Worm (Caenorhabditis elegans): ENCODE data around the gene pitr-6.

The pitr-6 gene

DNA sequence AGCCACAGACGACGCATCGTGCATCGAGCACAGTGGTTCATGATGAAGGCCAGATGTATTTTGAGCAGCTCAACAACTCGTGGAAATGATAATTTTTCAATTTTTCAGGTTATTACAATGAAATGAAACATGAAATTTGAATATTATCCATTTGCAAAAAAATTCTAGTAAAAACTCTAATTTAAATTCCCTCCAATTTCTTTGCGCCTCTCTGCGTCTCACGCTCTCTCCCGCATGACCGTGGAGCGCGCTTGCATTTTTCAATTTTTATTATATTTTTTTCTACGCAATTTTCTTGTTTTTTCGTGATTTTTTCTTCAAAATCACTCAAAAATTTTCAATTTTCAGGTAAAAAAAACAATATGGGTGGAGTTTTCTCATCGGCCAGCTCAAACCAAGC, 14.3 kb downstream of the pitr-6 start, which contains the start of gene tag-281 (continued):
- TF ChIP-seq lin-13 (GFP tag; optimal IDR thresholded peaks at IDR 0.05) (peak; percentile 86), nhr-28 (tag; optimal IDR thresholded peaks at IDR 0.05) (no peak), nhr-71 (tag; optimal IDR thresholded peaks at IDR 0.05) (peak; percentile 94), jun-1 (tag; optimal IDR thresholded peaks at IDR 0.05) (peak; percentile 86), isw-1 (GFP tag; IDR thresholded peaks at IDR 0.05) (peak; percentile 87)

DNA sequence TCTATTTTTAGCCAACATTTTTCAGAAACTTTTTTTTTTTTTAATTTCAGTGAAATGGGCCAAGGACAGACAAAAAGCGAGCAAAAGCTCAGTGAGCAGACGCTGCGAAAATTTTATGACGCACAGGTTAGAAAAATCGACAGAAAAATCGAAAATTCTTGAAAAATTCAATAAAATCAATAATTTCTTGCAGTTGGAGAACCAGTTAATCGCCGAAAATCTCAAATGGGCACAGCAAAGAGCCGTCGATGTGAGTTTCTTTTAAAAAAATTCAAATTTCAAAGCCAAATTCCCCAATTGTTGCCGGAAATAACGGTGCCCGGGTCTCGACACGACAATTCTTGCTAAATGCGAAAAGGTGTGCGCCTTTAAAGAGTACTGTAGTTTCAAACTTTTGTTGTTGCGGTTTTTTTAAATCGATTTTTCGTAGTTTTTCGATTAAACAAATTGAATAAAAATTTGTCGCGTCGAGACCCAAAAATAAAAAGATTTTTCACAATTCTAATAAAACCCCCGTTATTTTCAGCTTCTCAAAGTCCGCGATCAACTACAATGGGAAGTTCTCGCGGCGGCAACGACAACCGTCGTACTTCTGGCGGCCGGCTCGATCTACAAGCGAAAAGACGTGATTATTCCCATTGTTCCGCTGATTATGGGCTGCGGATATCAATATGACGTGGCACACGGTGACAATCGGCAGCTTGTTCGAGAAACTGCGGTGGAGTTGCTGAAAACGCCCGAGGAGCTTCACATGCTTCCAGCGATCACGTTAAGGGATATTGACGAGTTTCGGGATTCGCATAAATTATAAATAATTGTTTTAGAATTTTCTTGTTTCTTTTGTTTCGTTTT, 15.7 kb downstream of the pitr-6 start, which contains the start of gene tag-280:
Gene tag-280 (plus strand): TSS at position 51 of the 852 bp plus-strand sequence.
- no peak for TF ChIP-seq zag-1 (tag; optimal IDR thresholded peaks at IDR 0.05)
- TF ChIP-seq dpl-1 (GFP tag; optimal IDR thresholded peaks at IDR 0.05), result no peak
- no peak for TF ChIP-seq nhr-47 (tag; optimal IDR thresholded peaks at IDR 0.05)
- TF ChIP-seq efl-1 (optimal IDR thresholded peaks at IDR 0.05), result no peak
- peak in 1 of 2 experiments; percentile 59 for TF ChIP-seq efl-1 (GFP tag; optimal IDR thresholded peaks at IDR 0.05 in 1 of 2)
- no peak for TF ChIP-seq jun-1 (tag; optimal IDR thresholded peaks at IDR 0.05)
- no peak for TF ChIP-seq tlp-1 (tag; optimal IDR thresholded peaks at IDR 0.05)

DNA sequence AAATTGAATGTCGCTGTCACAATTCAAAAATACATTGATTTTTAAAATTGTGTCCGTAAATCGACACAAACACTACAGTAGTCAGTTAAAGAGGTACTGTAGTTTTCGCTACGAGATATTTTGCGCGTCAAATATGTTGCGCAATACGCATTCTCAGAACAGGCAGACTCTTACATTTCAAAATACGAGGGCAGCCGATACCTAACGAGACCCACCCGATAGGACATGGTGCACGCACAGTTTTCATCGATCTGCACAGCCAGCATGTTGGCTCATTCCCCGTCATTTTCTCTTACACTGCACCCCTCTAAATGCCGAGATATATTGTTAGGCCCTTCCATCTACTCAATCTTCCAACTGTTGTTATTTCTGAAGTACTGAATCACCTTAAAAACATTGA, 17.1 kb downstream of the pitr-6 start, which contains the start of gene F15A4.2:
Gene F15A4.2 (plus strand): TSS at position 301 of the 400 bp plus-strand sequence.
- TF ChIP-seq vab-15 (tag; optimal IDR thresholded peaks at IDR 0.05) (no peak), snpc-4 (tag; optimal IDR thresholded peaks at IDR 0.05) (no peak), lin-14 (GFP tag; optimal IDR thresholded peaks at IDR 0.05) (no peak), pqm-1 (tag; optimal IDR thresholded peaks at IDR 0.05) (no peak), efl-1 (optimal IDR thresholded peaks at IDR 0.05) (no peak), efl-1 (GFP tag; optimal IDR thresholded peaks at IDR 0.05 in 1 of 2) (no peak), lin-39 (tag; optimal IDR thresholded peaks at IDR 0.05) (no peak), ceh-8 (GFP tag; optimal IDR thresholded peaks at IDR 0.05) (no peak), mdl-1 (tag; optimal IDR thresholded peaks at IDR 0.05) (no peak), unc-86 (tag; optimal IDR thresholded peaks at IDR 0.05) (no peak), elt-2 (tag; optimal IDR thresholded peaks at IDR 0.05) (no peak), elt-3 (tag; optimal IDR thresholded peaks at IDR 0.05) (no peak), fkh-10 (GFP tag; optimal IDR thresholded peaks at IDR 0.05) (no peak), egl-27 (tag; optimal IDR thresholded peaks at IDR 0.05) (no peak), lin-13 (GFP tag; optimal IDR thresholded peaks at IDR 0.05) (no peak), blmp-1 (tag; optimal IDR thresholded peaks at IDR 0.05) (no peak), xbp-1 (tag; optimal IDR thresholded peaks at IDR 0.05) (no peak), nhr-84 (tag; optimal IDR thresholded peaks at IDR 0.05) (no peak), pax-3 (tag; optimal IDR thresholded peaks at IDR 0.05) (no peak)

DNA sequence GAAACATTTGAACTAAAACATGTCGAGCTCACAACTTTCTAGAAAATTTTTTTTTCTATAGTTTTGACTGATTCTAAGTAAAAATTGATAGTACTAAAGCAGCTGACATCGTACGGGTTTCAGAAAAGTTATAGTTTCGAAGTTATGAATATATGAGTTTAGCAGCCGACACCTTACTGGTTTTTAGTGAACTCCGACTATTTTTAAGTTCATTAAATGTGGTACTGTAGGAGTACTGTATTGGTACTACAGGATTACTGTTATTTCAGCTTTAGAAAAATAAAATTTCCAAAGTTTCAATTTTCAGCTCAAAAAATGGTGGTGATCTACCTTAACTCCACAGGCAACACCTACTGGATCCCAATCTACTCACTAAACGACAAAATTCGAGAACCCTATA, 20.4 kb downstream of the pitr-6 start, which contains the start of gene sre-37:
Gene sre-37 (plus strand): TSS at position 301 of the 400 bp plus-strand sequence.
- TF ChIP-seq ztf-4 (tag; optimal IDR thresholded peaks at IDR 0.05) (no peak), zag-1 (tag; optimal IDR thresholded peaks at IDR 0.05) (no peak), egl-13 (tag; optimal IDR thresholded peaks at IDR 0.05) (no peak), unc-98 (GFP tag; IDR thresholded peaks at IDR 0.05) (no peak), C16A3.4 (tag; optimal IDR thresholded peaks at IDR 0.05) (no peak), ces-1 (GFP tag; optimal IDR thresholded peaks at IDR 0.05) (no peak), nhr-84 (tag; optimal IDR thresholded peaks at IDR 0.05) (no peak), sup-37 (GFP tag; optimal IDR thresholded peaks at IDR 0.05) (no peak), vab-15 (tag; optimal IDR thresholded peaks at IDR 0.05) (no peak), blmp-1 (tag; optimal IDR thresholded peaks at IDR 0.05) (no peak), mdl-1 (tag; optimal IDR thresholded peaks at IDR 0.05) (no peak)

DNA sequence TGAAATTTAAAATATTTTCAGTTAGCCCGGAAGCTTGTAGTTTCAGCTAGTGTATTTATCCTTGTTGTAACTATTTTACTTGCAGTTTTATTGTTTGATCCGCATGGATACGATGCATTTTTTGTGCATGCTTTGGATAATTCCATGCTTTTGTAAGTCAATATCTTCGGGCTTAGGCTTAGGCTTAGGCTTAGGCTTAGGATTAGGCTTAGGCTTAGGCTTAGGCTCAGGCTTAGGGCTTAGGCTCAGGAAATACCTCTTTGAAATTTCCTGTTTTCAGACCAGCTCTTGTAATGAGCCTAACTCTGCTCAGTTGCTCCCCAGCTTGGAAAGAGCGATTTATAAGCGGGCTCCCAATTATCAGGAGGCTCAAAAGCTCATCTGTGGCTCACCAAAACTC, 21.9 kb downstream of the pitr-6 start, which contains the start of gene srg-16:
Gene srg-16 (plus strand): TSS at position 87 of the 400 bp plus-strand sequence.
- TF ChIP-seq lin-39 (tag; optimal IDR thresholded peaks at IDR 0.05) (no peak), snu-23 (GFP tag; optimal IDR thresholded peaks at IDR 0.05) (no peak), alr-1 (tag; optimal IDR thresholded peaks at IDR 0.05; ENCODE audit: borderline replicate concordance) (no peak)
